Worm (Caenorhabditis elegans) whole organism, mixed stage, embryonic: ENCODE data around the gene dct-14.

Experiments
- M03D4.4 ChIP-seq: sonication (generic microtip); optimal IDR thresholded peaks from 2 replicates; lab custom pipeline; 2017; ENCODE audit warnings: mild to moderate bottlenecking, missing genetic modification characterization, missing compliant biosample characterization
- bed-3 ChIP-seq: fragments of 200-800 bp; sonication (Bioruptor generic); optimal IDR thresholded peaks from 3 replicates; lab custom pipeline; 2018; ENCODE audit warnings: mild to moderate bottlenecking, missing genetic modification characterization, moderate library complexity, missing compliant biosample characterization
- blmp-1 ChIP-seq: fragments of 150-350 bp; optimal IDR thresholded peaks from 2 replicates; lab custom pipeline; 2014; ENCODE audit warnings: missing biosample characterization, missing genetic modification characterization
- ceh-39 ChIP-seq: fragments of 150-350 bp; optimal IDR thresholded peaks from 2 replicates; lab custom pipeline; 2014; ENCODE audit warnings: missing biosample characterization, missing genetic modification characterization
- ceh-43 ChIP-seq: fragments of 200-800 bp; sonication (Bioruptor generic); optimal IDR thresholded peaks from 2 replicates; lab custom pipeline; 2018; ENCODE audit warnings: mild to moderate bottlenecking, missing genetic modification characterization, moderate library complexity, missing compliant biosample characterization
- ceh-83 ChIP-seq: fragments of 200-800 bp; sonication (Bioruptor generic); optimal IDR thresholded peaks from 2 replicates; lab custom pipeline; 2018; ENCODE audit warnings: mild to moderate bottlenecking, missing genetic modification characterization, missing compliant biosample characterization
- cnd-1 ChIP-seq: fragments of 200-800 bp; sonication (Bioruptor generic); optimal IDR thresholded peaks from 2 replicates; lab custom pipeline; 2018; ENCODE audit warnings: mild to moderate bottlenecking, missing genetic modification characterization, missing compliant biosample characterization
- elt-1 ChIP-seq: sonication (generic microtip); optimal IDR thresholded peaks from 2 replicates; lab custom pipeline; 2017; ENCODE audit warnings: missing genetic modification characterization, mild to moderate bottlenecking, missing compliant biosample characterization, antibody characterized with exemption, moderate library complexity, borderline replicate concordance; ENCODE audit not compliant: insufficient read depth
- elt-3 ChIP-seq: fragments of 150-350 bp; optimal IDR thresholded peaks from 2 replicates; lab custom pipeline; 2014; ENCODE audit warnings: missing biosample characterization, missing genetic modification characterization
- flh-1 ChIP-seq: fragments of 200-800 bp; sonication (Bioruptor generic); optimal IDR thresholded peaks from 2 replicates; lab custom pipeline; 2018; ENCODE audit warnings: mild to moderate bottlenecking, missing genetic modification characterization, moderate library complexity, missing compliant biosample characterization
- hlh-1 ChIP-seq: fragments of 150-350 bp; optimal IDR thresholded peaks from 2 replicates; lab custom pipeline; 2014; ENCODE audit warnings: missing biosample characterization, missing genetic modification reagents, missing genetic modification characterization
- lin-13 ChIP-seq: fragments of 150-350 bp; optimal IDR thresholded peaks from 2 replicates; lab custom pipeline; 2014; ENCODE audit warnings: missing biosample characterization, missing genetic modification characterization
- lin-32 ChIP-seq: fragments of 200-800 bp; sonication (Bioruptor generic); optimal IDR thresholded peaks from 2 replicates; lab custom pipeline; 2018; ENCODE audit warnings: mild to moderate bottlenecking, missing genetic modification characterization, missing compliant biosample characterization
- mab-5 ChIP-seq: fragments of 150-350 bp; optimal IDR thresholded peaks from 2 replicates; lab custom pipeline; 2014; ENCODE audit warnings: missing biosample characterization, missing genetic modification characterization
- mep-1 ChIP-seq: fragments of 150-350 bp; optimal IDR thresholded peaks from 2 replicates; lab custom pipeline; 2017; ENCODE audit warnings: missing biosample characterization, missing genetic modification reagents, missing genetic modification characterization, inconsistent platforms
- mls-2 ChIP-seq: sonication (generic microtip); optimal IDR thresholded peaks from 2 replicates; lab custom pipeline; 2016; ENCODE audit warnings: mild to moderate bottlenecking, missing genetic modification characterization, moderate library complexity, missing compliant biosample characterization
- nhr-12 ChIP-seq: fragments of 150-350 bp; optimal IDR thresholded peaks from 2 replicates; lab custom pipeline; 2014; ENCODE audit warnings: missing biosample characterization, missing genetic modification characterization
- nhr-2 ChIP-seq: fragments of 150-350 bp; optimal IDR thresholded peaks from 2 replicates; lab custom pipeline; 2014; ENCODE audit warnings: missing biosample characterization, missing genetic modification characterization
- nhr-237 ChIP-seq: fragments of 150-350 bp; optimal IDR thresholded peaks from 2 replicates; lab custom pipeline; 2014; ENCODE audit warnings: missing biosample characterization, missing genetic modification characterization
- nhr-28 ChIP-seq: fragments of 150-350 bp; optimal IDR thresholded peaks from 2 replicates; lab custom pipeline; 2014; ENCODE audit warnings: missing biosample characterization, missing genetic modification characterization
- nhr-76 ChIP-seq: sonication (generic microtip); optimal IDR thresholded peaks from 2 replicates; lab custom pipeline; 2017; ENCODE audit warnings: missing biosample characterization, missing genetic modification characterization
- pha-4 ChIP-seq: fragments of 150-350 bp; optimal IDR thresholded peaks from 2 replicates; lab custom pipeline; 2018; ENCODE audit warnings: missing biosample characterization, missing genetic modification reagents, missing genetic modification characterization
- sem-2 ChIP-seq: fragments of 200-800 bp; sonication (Bioruptor generic); optimal IDR thresholded peaks from 2 replicates; lab custom pipeline; 2018; ENCODE audit warnings: mild to moderate bottlenecking, missing genetic modification characterization, missing compliant biosample characterization
- snpc-4 ChIP-seq: fragments of 150-350 bp; optimal IDR thresholded peaks from 2 replicates; lab custom pipeline; 2014; ENCODE audit warnings: missing biosample characterization, missing genetic modification characterization
- sptf-1 ChIP-seq: sonication (generic microtip); optimal IDR thresholded peaks from 2 replicates; lab custom pipeline; 2017; ENCODE audit warnings: mild to moderate bottlenecking, missing genetic modification characterization, moderate library complexity, missing compliant biosample characterization
- tbx-8 ChIP-seq: fragments of 200-800 bp; sonication (Bioruptor generic); optimal IDR thresholded peaks from 2 replicates; lab custom pipeline; 2018; ENCODE audit warnings: mild to moderate bottlenecking, missing genetic modification characterization, moderate library complexity, missing compliant biosample characterization
- unc-120 ChIP-seq: sonication (generic microtip); optimal IDR thresholded peaks from 2 replicates; lab custom pipeline; 2017; ENCODE audit warnings: missing genetic modification characterization, missing compliant biosample characterization; ENCODE audit not compliant: poor library complexity, severe bottlenecking
- unc-39 ChIP-seq: fragments of 150-350 bp; optimal IDR thresholded peaks from 2 replicates; lab custom pipeline; 2014; ENCODE audit warnings: missing biosample characterization, missing genetic modification characterization
- unc-62 ChIP-seq: fragments of 150-350 bp; optimal IDR thresholded peaks from 2 replicates; lab custom pipeline; 2014; ENCODE audit warnings: missing biosample characterization, missing genetic modification reagents, missing genetic modification characterization
- zip-8 ChIP-seq: fragments of 150-350 bp; optimal IDR thresholded peaks from 2 replicates; lab custom pipeline; 2014; ENCODE audit warnings: missing biosample characterization, missing genetic modification characterization
- ztf-11 ChIP-seq: fragments of 150-350 bp; optimal IDR thresholded peaks from 2 replicates; lab custom pipeline; 2014; ENCODE audit warnings: missing biosample characterization, missing genetic modification characterization

Gene dct-14

ce11 chrV:20500405-20500804 lies at the start of gene dct-14:
dct-14 (minus strand) TSS chrV:20500505.
- TF ChIP-seq nhr-76 (no peak), tbx-8 (GFP tag; lab: Kevin White, UChicago) (no peak), mls-2 (tag; lab: Kevin White, UChicago) (no peak), lin-32 (GFP tag; lab: Kevin White, UChicago) (no peak), snpc-4 (tag; lab: Kevin White, UChicago) (no peak), elt-3 (tag; lab: Kevin White, UChicago) (no peak), nhr-28 (tag; lab: Kevin White, UChicago) (no peak), cnd-1 (no peak), unc-120 (tag; lab: Kevin White, UChicago) (no peak), nhr-237 (tag; lab: Kevin White, UChicago) (no peak)
- TF ChIP-seq, all 35 proteins: peak for 0

ce11 chrV:20547048-20547447 lies 46.7 kb upstream of the dct-14 start, which contains the start of gene Y38H6C.18:
Y38H6C.18 (minus strand) TSS chrV:20547148.
- TF ChIP-seq nhr-12 (tag; lab: Kevin White, UChicago) (no peak), mab-5 (no peak), mep-1 (tag; lab: Kevin White, UChicago) (no peak), bed-3 (GFP tag; lab: Kevin White, UChicago) (no peak), blmp-1 (tag; lab: Kevin White, UChicago) (no peak), hlh-1 (tag; lab: Kevin White, UChicago) (no peak), sptf-1 (tag; lab: Kevin White, UChicago) (no peak), unc-39 (tag; lab: Kevin White, UChicago) (no peak), sem-2 (GFP tag; lab: Kevin White, UChicago) (no peak), M03D4.4 (tag; lab: Kevin White, UChicago) (no peak), cnd-1 (no peak), unc-62 (GFP tag; lab: Kevin White, UChicago) (no peak), lin-13 (tag; lab: Kevin White, UChicago) (no peak), ceh-83 (GFP tag; lab: Kevin White, UChicago) (no peak), tbx-8 (GFP tag; lab: Kevin White, UChicago) (no peak)

DNA sequence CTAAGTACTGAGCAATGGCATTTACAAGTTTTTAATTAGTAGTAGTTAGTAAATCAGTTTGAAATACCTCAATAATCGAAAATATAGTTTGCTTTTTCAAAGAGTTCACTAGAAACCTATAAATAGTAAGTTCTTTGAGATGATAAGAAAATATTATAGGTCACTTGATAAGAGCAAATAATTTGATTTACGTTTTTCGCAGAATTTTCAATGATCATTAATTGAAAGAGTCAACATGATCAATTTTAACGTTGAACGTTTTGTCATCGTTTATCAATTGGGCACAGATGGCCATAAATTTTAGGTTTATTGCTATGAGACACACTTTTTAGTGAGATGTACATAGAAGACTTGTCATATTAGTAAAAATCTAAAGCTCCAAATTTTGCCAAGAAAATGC lies 45.4 kb upstream of the dct-14 start:
- no peak for TF ChIP-seq nhr-12 (tag; lab: Kevin White, UChicago)
- no peak for TF ChIP-seq snpc-4 (tag; lab: Kevin White, UChicago)
- no peak for TF ChIP-seq cnd-1
- no peak for TF ChIP-seq nhr-237 (tag; lab: Kevin White, UChicago)
- no peak for TF ChIP-seq flh-1 (GFP tag; lab: Kevin White, UChicago)
- TF ChIP-seq pha-4 (tag; lab: Kevin White, UChicago): no peak
- no peak for TF ChIP-seq ztf-11 (tag; lab: Kevin White, UChicago)
- no peak for TF ChIP-seq sem-2 (GFP tag; lab: Kevin White, UChicago)
- no peak for TF ChIP-seq elt-3 (tag; lab: Kevin White, UChicago)
- TF ChIP-seq mep-1 (tag; lab: Kevin White, UChicago): no peak
- no peak for TF ChIP-seq ceh-39 (tag; lab: Kevin White, UChicago)
- TF ChIP-seq lin-32 (GFP tag; lab: Kevin White, UChicago): no peak
- no peak for TF ChIP-seq zip-8
- TF ChIP-seq nhr-2 (tag; lab: Kevin White, UChicago): no peak
- no peak for TF ChIP-seq hlh-1 (tag; lab: Kevin White, UChicago)
- TF ChIP-seq ceh-43 (GFP tag; lab: Kevin White, UChicago): no peak
- no peak for TF ChIP-seq unc-39 (tag; lab: Kevin White, UChicago)

DNA sequence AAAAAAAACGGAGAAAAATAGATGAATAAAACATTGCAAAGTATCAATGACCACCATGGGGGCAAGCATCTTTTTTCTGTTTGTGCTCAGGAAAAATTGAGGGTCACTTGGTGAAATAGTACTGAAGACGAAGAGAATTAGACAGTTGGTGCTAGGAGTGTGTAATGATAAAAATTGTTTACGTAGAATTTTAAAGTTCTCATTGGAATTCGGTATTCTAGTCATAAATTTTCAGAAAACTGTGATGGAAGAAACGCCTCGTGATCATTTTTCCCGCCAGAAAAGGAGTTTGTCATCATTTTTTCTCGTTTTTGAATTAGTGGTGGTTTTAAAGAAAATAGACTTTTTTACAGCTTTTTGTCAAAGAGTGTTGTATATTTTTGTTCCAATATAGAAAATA lies 44.3 kb upstream of the dct-14 start:
- TF ChIP-seq blmp-1 (tag; lab: Kevin White, UChicago) (no peak), mls-2 (tag; lab: Kevin White, UChicago) (no peak), pha-4 (tag; lab: Kevin White, UChicago) (no peak), bed-3 (GFP tag; lab: Kevin White, UChicago) (no peak), elt-3 (tag; lab: Kevin White, UChicago) (no peak), cnd-1 (no peak), nhr-237 (tag; lab: Kevin White, UChicago) (no peak), lin-32 (GFP tag; lab: Kevin White, UChicago) (no peak), nhr-2 (tag; lab: Kevin White, UChicago) (no peak), nhr-28 (tag; lab: Kevin White, UChicago) (no peak), zip-8 (no peak), ceh-43 (GFP tag; lab: Kevin White, UChicago) (no peak), lin-13 (tag; lab: Kevin White, UChicago) (no peak), sem-2 (GFP tag; lab: Kevin White, UChicago) (no peak), elt-1 (tag; lab: Kevin White, UChicago) (no peak), snpc-4 (tag; lab: Kevin White, UChicago) (no peak)
- TF ChIP-seq, all 35 proteins: peak for 0
